Worm (Caenorhabditis elegans) whole organism, L2 larva: ENCODE results near the gene mks-5.

Experiments used
- ama-1 ChIP-seq: fragments of 150-350 bp; optimal IDR thresholded peaks from 2 replicates; lab custom pipeline; 2018; ENCODE audit warnings: inconsistent platforms
- blmp-1 ChIP-seq: sonication (generic microtip); optimal IDR thresholded peaks from 2 replicates; lab custom pipeline; 2017; ENCODE audit warnings: missing genetic modification characterization, mild to moderate bottlenecking, missing compliant biosample characterization, antibody characterized with exemption, moderate library complexity; ENCODE audit not compliant: insufficient read depth
- ceh-16 ChIP-seq: fragments of 150-350 bp; optimal IDR thresholded peaks from 2 replicates; lab custom pipeline; 2014; ENCODE audit warnings: missing biosample characterization, missing genetic modification characterization
- egl-27 ChIP-seq: sonication (generic microtip); optimal IDR thresholded peaks from 3 replicates; lab custom pipeline; 2017; ENCODE audit warnings: missing biosample characterization, missing genetic modification reagents, missing genetic modification characterization
- elt-3 ChIP-seq: sonication (generic microtip); optimal IDR thresholded peaks from 2 replicates; lab custom pipeline; 2017; ENCODE audit warnings: missing biosample characterization, missing genetic modification characterization
- skn-1 ChIP-seq: sonication (generic microtip); optimal IDR thresholded peaks from 2 replicates; lab custom pipeline; 2017; ENCODE audit warnings: missing biosample characterization, missing genetic modification characterization
- snpc-4 ChIP-seq: fragments of 150-350 bp; optimal IDR thresholded peaks from 2 replicates; lab custom pipeline; 2014; ENCODE audit warnings: missing biosample characterization, missing genetic modification characterization
- unc-62 ChIP-seq: fragments of 150-350 bp; optimal IDR thresholded peaks from 2 replicates; lab custom pipeline; 2014; ENCODE audit warnings: missing biosample characterization, missing genetic modification reagents, missing genetic modification characterization

- TF ChIP-seq egl-27 (tag; lab: Kevin White, UChicago) (no peak), snpc-4 (tag; lab: Kevin White, UChicago) (no peak), blmp-1 (tag; lab: Kevin White, UChicago) (no peak), ama-1 (no peak), unc-62 (GFP tag; lab: Kevin White, UChicago) (no peak), elt-3 (tag; lab: Kevin White, UChicago) (no peak), skn-1 (tag; lab: Kevin White, UChicago) (no peak), ceh-16 (tag; lab: Kevin White, UChicago) (no peak)
These were observed 5.6 kb upstream of the mks-5 start, which contains the start of the genes dph-2 and C09G5.7 for ce11 chrII:10714262-10714933.
